Worm (Caenorhabditis elegans) whole organism, late embryonic: ENCODE measurements around the gene fbxa-128.

Experiments
- C08G9.2 ChIP-seq: sonication (generic microtip); optimal IDR thresholded peaks from 2 replicates; lab custom pipeline; 2016; ENCODE audit warnings: mild to moderate bottlenecking, missing genetic modification characterization, moderate library complexity, missing compliant biosample characterization
- C38D4.7 ChIP-seq: fragments of 200-800 bp; sonication (Bioruptor generic); optimal IDR thresholded peaks from 2 replicates; lab custom pipeline; 2018; ENCODE audit warnings: mild to moderate bottlenecking, missing genetic modification characterization, moderate library complexity, missing compliant biosample characterization
- K02D7.2 ChIP-seq: sonication (generic microtip); optimal IDR thresholded peaks from 2 replicates; lab custom pipeline; 2017; ENCODE audit warnings: mild to moderate bottlenecking, missing genetic modification characterization, missing compliant biosample characterization
- T23F11.4 ChIP-seq: fragments of 200-800 bp; sonication (Bioruptor generic); optimal IDR thresholded peaks from 2 replicates; lab custom pipeline; 2018; ENCODE audit warnings: mild to moderate bottlenecking, missing genetic modification characterization, missing compliant biosample characterization
- Y22D7AL.16 ChIP-seq: sonication (generic microtip); optimal IDR thresholded peaks from 2 replicates; lab custom pipeline; 2016; ENCODE audit warnings: missing genetic modification characterization, missing compliant biosample characterization
- ahr-1 ChIP-seq: sonication (generic microtip); optimal IDR thresholded peaks from 2 replicates; lab custom pipeline; 2016; ENCODE audit warnings: missing genetic modification characterization, missing compliant biosample characterization
- ama-1 ChIP-seq: fragments of 150-350 bp; optimal IDR thresholded peaks from 2 replicates; lab custom pipeline; 2014
- ceh-14 ChIP-seq: sonication (generic microtip); optimal IDR thresholded peaks from 2 replicates; lab custom pipeline; 2016; ENCODE audit warnings: missing genotype, missing genetic modification characterization, missing compliant biosample characterization
- ceh-18 ChIP-seq: sonication (generic microtip); optimal IDR thresholded peaks from 2 replicates; lab custom pipeline; 2016; ENCODE audit warnings: missing genetic modification characterization, missing compliant biosample characterization
- ceh-19 ChIP-seq: fragments of 200-800 bp; sonication (Bioruptor generic); optimal IDR thresholded peaks from 2 replicates; lab custom pipeline; 2018; ENCODE audit warnings: mild to moderate bottlenecking, missing genetic modification characterization, missing compliant biosample characterization
- ceh-2 ChIP-seq: sonication (generic microtip); optimal IDR thresholded peaks from 2 replicates; lab custom pipeline; 2016; ENCODE audit warnings: missing genotype, missing genetic modification characterization, missing compliant biosample characterization
- ceh-24 ChIP-seq: sonication (generic microtip); optimal IDR thresholded peaks from 2 replicates; lab custom pipeline; 2016; ENCODE audit warnings: mild to moderate bottlenecking, missing genetic modification characterization, missing compliant biosample characterization
- ceh-30 ChIP-seq: fragments of 150-350 bp; optimal IDR thresholded peaks from 2 replicates; lab custom pipeline; 2014; ENCODE audit warnings: missing biosample characterization, missing genetic modification characterization
- ceh-34 ChIP-seq: sonication (generic microtip); optimal IDR thresholded peaks from 2 replicates; lab custom pipeline; 2016; ENCODE audit warnings: mild to moderate bottlenecking, missing genetic modification characterization, missing compliant biosample characterization
- ceh-48 ChIP-seq: sonication (generic microtip); optimal IDR thresholded peaks from 2 replicates; lab custom pipeline; 2016; ENCODE audit warnings: missing genetic modification characterization, inconsistent platforms, missing compliant biosample characterization
- ceh-6 ChIP-seq: fragments of 200-800 bp; sonication (Bioruptor generic); optimal IDR thresholded peaks from 2 replicates; lab custom pipeline; 2018; ENCODE audit warnings: mild to moderate bottlenecking, missing genetic modification characterization, missing compliant biosample characterization
- ceh-9 ChIP-seq: sonication (generic microtip); optimal IDR thresholded peaks from 2 replicates; lab custom pipeline; 2016; ENCODE audit warnings: mild to moderate bottlenecking, missing genetic modification characterization, inconsistent platforms, missing compliant biosample characterization
- che-1 ChIP-seq: sonication (generic microtip); optimal IDR thresholded peaks from 2 replicates; lab custom pipeline; 2016; ENCODE audit warnings: mild to moderate bottlenecking, missing genetic modification characterization, missing compliant biosample characterization
- dmd-4 ChIP-seq: sonication (generic microtip); optimal IDR thresholded peaks from 2 replicates; lab custom pipeline; 2016; ENCODE audit warnings: borderline replicate concordance, missing genetic modification characterization, missing compliant biosample characterization
- elt-2 ChIP-seq: sonication (generic microtip); optimal IDR thresholded peaks from 2 replicates; lab custom pipeline; 2016; ENCODE audit warnings: missing genetic modification reagents, missing genetic modification characterization, missing compliant biosample characterization
- elt-4 ChIP-seq: sonication (generic microtip); optimal IDR thresholded peaks from 2 replicates; lab custom pipeline; 2016; ENCODE audit warnings: missing genetic modification characterization, missing compliant biosample characterization
- eyg-1 ChIP-seq: sonication (generic microtip); optimal IDR thresholded peaks from 2 replicates; lab custom pipeline; 2016; ENCODE audit warnings: missing genotype, missing genetic modification characterization, missing compliant biosample characterization
- fkh-6 ChIP-seq: sonication (generic microtip); optimal IDR thresholded peaks from 2 replicates; lab custom pipeline; 2016; ENCODE audit warnings: missing genetic modification characterization, missing compliant biosample characterization
- gmeb-2 ChIP-seq: sonication (generic microtip); optimal IDR thresholded peaks from 2 replicates; lab custom pipeline; 2016; ENCODE audit warnings: missing genetic modification characterization, inconsistent platforms, missing compliant biosample characterization
- hlh-13 ChIP-seq: fragments of 200-800 bp; sonication (Bioruptor generic); optimal IDR thresholded peaks from 2 replicates; lab custom pipeline; 2018; ENCODE audit warnings: mild to moderate bottlenecking, missing genetic modification characterization, missing compliant biosample characterization
- hlh-15 ChIP-seq: sonication (generic microtip); optimal IDR thresholded peaks from 2 replicates; lab custom pipeline; 2016; ENCODE audit warnings: missing genetic modification characterization, missing compliant biosample characterization
- hlh-6 ChIP-seq: sonication (generic microtip); optimal IDR thresholded peaks from 2 replicates; lab custom pipeline; 2016; ENCODE audit warnings: missing genotype, missing genetic modification characterization, missing compliant biosample characterization
- hlh-8 ChIP-seq: sonication (generic microtip); optimal IDR thresholded peaks from 2 replicates; lab custom pipeline; 2016; ENCODE audit warnings: missing genotype, missing genetic modification characterization, missing compliant biosample characterization
- lim-6 ChIP-seq: sonication (generic microtip); optimal IDR thresholded peaks from 2 replicates; lab custom pipeline; 2016; ENCODE audit warnings: missing genetic modification characterization, missing compliant biosample characterization
- lin-11 ChIP-seq: fragments of 200-800 bp; sonication (Bioruptor generic); optimal IDR thresholded peaks from 2 replicates; lab custom pipeline; 2018; ENCODE audit warnings: mild to moderate bottlenecking, missing genetic modification characterization, missing compliant biosample characterization
- madf-2 ChIP-seq: sonication (generic microtip); optimal IDR thresholded peaks from 2 replicates; lab custom pipeline; 2017; ENCODE audit warnings: missing genetic modification characterization, missing compliant biosample characterization
- mec-3 ChIP-seq: sonication (generic microtip); optimal IDR thresholded peaks from 2 replicates; lab custom pipeline; 2016; ENCODE audit warnings: borderline replicate concordance, missing genetic modification characterization, missing compliant biosample characterization
- nhr-11 ChIP-seq: fragments of 150-350 bp; optimal IDR thresholded peaks from 2 replicates; lab custom pipeline; 2014; ENCODE audit warnings: missing biosample characterization, missing genetic modification characterization
- npax-4 ChIP-seq: sonication (generic microtip); optimal IDR thresholded peaks from 2 replicates; lab custom pipeline; 2016; ENCODE audit warnings: missing genetic modification characterization, missing compliant biosample characterization
- odd-2 ChIP-seq: sonication (generic microtip); optimal IDR thresholded peaks from 2 replicates; lab custom pipeline; 2017; ENCODE audit warnings: antibody characterized with exemption, mild to moderate bottlenecking, missing genetic modification characterization, missing compliant biosample characterization
- pag-3 ChIP-seq: sonication (generic microtip); optimal IDR thresholded peaks from 2 replicates; lab custom pipeline; 2016; ENCODE audit warnings: missing compliant biosample characterization, missing genetic modification characterization, borderline replicate concordance
- pax-1 ChIP-seq: fragments of 150-350 bp; optimal IDR thresholded peaks from 2 replicates; lab custom pipeline; 2014; ENCODE audit warnings: missing biosample characterization, missing genetic modification characterization
- pha-2 ChIP-seq: sonication (generic microtip); optimal IDR thresholded peaks from 2 replicates; lab custom pipeline; 2017; ENCODE audit warnings: mild to moderate bottlenecking, missing genetic modification characterization, missing compliant biosample characterization
- pha-4 ChIP-seq: fragments of 150-350 bp; optimal IDR thresholded peaks from 2 replicates; lab custom pipeline; 2018; ENCODE audit warnings: missing biosample characterization, missing genetic modification reagents, missing genetic modification characterization
- pros-1 ChIP-seq: fragments of 150-350 bp; optimal IDR thresholded peaks from 2 replicates; lab custom pipeline; 2014; ENCODE audit warnings: missing biosample characterization, missing genetic modification reagents, missing genetic modification characterization
- ref-2 ChIP-seq: sonication (generic microtip); optimal IDR thresholded peaks from 2 replicates; lab custom pipeline; 2016; ENCODE audit warnings: missing genetic modification characterization, missing compliant biosample characterization
- rnt-1 ChIP-seq: sonication (generic microtip); optimal IDR thresholded peaks from 2 replicates; lab custom pipeline; 2016; ENCODE audit warnings: missing genetic modification characterization, missing compliant biosample characterization
- sdc-2 ChIP-seq: sonication (generic microtip); optimal IDR thresholded peaks from 2 replicates; lab custom pipeline; 2016; ENCODE audit warnings: missing genotype, missing genetic modification characterization, missing compliant biosample characterization
- sox-4 ChIP-seq: sonication (generic microtip); optimal IDR thresholded peaks from 2 replicates; lab custom pipeline; 2017; ENCODE audit warnings: mild to moderate bottlenecking, missing genetic modification characterization, inconsistent platforms, missing compliant biosample characterization
- syd-9 ChIP-seq: sonication (generic microtip); optimal IDR thresholded peaks from 2 replicates; lab custom pipeline; 2016; ENCODE audit warnings: mild to moderate bottlenecking, missing genetic modification characterization, moderate library complexity, missing compliant biosample characterization
- tbx-2 ChIP-seq: sonication (generic microtip); optimal IDR thresholded peaks from 2 replicates; lab custom pipeline; 2016; ENCODE audit warnings: missing genetic modification characterization, missing compliant biosample characterization
- tbx-7 ChIP-seq: sonication (generic microtip); optimal IDR thresholded peaks from 2 replicates; lab custom pipeline; 2016; ENCODE audit warnings: missing genotype, missing genetic modification characterization, missing compliant biosample characterization
- unc-3 ChIP-seq, 2 experiments: fragments of 200-800 bp in 1 of 2; sonication (Bioruptor generic) in 1 of 2; sonication (generic microtip) in 1 of 2; conservative IDR thresholded peaks in 1 of 2; optimal IDR thresholded peaks in 1 of 2; 2 replicates each; pipeline versions ENCODE4 v1.3.6 to Lab custom; 2016 to 2022; ENCODE audit warnings: missing compliant biosample characterization in 2 of 2, missing genetic modification characterization in 2 of 2, missing genetic modification reagents in 1 of 2
- unc-55 ChIP-seq: sonication (generic microtip); optimal IDR thresholded peaks from 2 replicates; lab custom pipeline; 2017; ENCODE audit warnings: missing biosample characterization, missing genetic modification reagents, missing genetic modification characterization
- unc-86 ChIP-seq: sonication (generic microtip); optimal IDR thresholded peaks from 2 replicates; lab custom pipeline; 2016; ENCODE audit warnings: missing genetic modification characterization, missing compliant biosample characterization
- zip-5 ChIP-seq: sonication (generic microtip); optimal IDR thresholded peaks from 2 replicates; lab custom pipeline; 2016; ENCODE audit warnings: missing genetic modification characterization, missing compliant biosample characterization
- ztf-16 ChIP-seq: sonication (generic microtip); optimal IDR thresholded peaks from 2 replicates; lab custom pipeline; 2017; ENCODE audit warnings: missing genetic modification characterization, missing compliant biosample characterization

Gene fbxa-128

ce11 chrIII:11119176-11119853 is 19.6 kb downstream of the fbxa-128 start, which contains the start of the genes sup-35 and Y48A6C.4:
Gene sup-35, minus strand, starts transcription at chrIII:11119226.
Gene Y48A6C.4, plus strand, starts transcription at chrIII:11119803.
- peak; percentile 55 for TF ChIP-seq C38D4.7 (GFP tag; lab: Kevin White, UChicago)
- peak; percentile 28 for TF ChIP-seq hlh-6 (tag; lab: Kevin White, UChicago)
- no peak for TF ChIP-seq hlh-13 (GFP tag; lab: Kevin White, UChicago)
- no peak for TF ChIP-seq odd-2 (tag; lab: Kevin White, UChicago)
- TF ChIP-seq lim-6 (tag; lab: Kevin White, UChicago), result peak; percentile 95
- TF ChIP-seq ceh-48 (tag; lab: Kevin White, UChicago), result peak; percentile 14
- TF ChIP-seq rnt-1 (tag; lab: Kevin White, UChicago), result peak; percentile 84
- peak; percentile 79 for TF ChIP-seq eyg-1 (tag; lab: Kevin White, UChicago)
- peak; percentile 26 for TF ChIP-seq che-1 (tag; lab: Kevin White, UChicago)
- peak; percentile 95 for TF ChIP-seq elt-2 (tag; lab: Kevin White, UChicago)
- peak; percentile 74 for TF ChIP-seq ceh-18 (tag; lab: Kevin White, UChicago)
- TF ChIP-seq T23F11.4 (GFP tag; lab: Kevin White, UChicago), result no peak
- TF ChIP-seq ahr-1 (tag; lab: Kevin White, UChicago), result peak; percentile 96
- no peak for TF ChIP-seq gmeb-2 (tag; lab: Kevin White, UChicago)
- TF ChIP-seq ztf-16 (tag; lab: Kevin White, UChicago), result peak; percentile 70
- peak; percentile 88 for TF ChIP-seq mec-3 (tag; lab: Kevin White, UChicago)
- TF ChIP-seq fkh-6 (tag; lab: Kevin White, UChicago), result peak; percentile 74
- TF ChIP-seq Y22D7AL.16 (tag; lab: Kevin White, UChicago), result no peak
- TF ChIP-seq syd-9 (tag; lab: Kevin White, UChicago), result peak; percentile 30
- TF ChIP-seq tbx-2 (tag; lab: Kevin White, UChicago), result peak; percentile 98
- no peak for TF ChIP-seq unc-3 (GFP tag; conservative IDR thresholded peaks at IDR 0.05; lab: Robert Waterston, UW)
- TF ChIP-seq unc-3 (tag; optimal IDR thresholded peaks at IDR 0.05; lab: Kevin White, UChicago), result peak; percentile 71
- peak; percentile 11 for TF ChIP-seq unc-55 (GFP tag; lab: Kevin White, UChicago)
- TF ChIP-seq ceh-9 (tag; lab: Kevin White, UChicago), result no peak
- peak; percentile 83 for TF ChIP-seq unc-86 (tag; lab: Kevin White, UChicago)
- TF ChIP-seq tbx-7, result peak; percentile 98
- TF ChIP-seq K02D7.2 (tag; lab: Kevin White, UChicago), result peak; percentile 47
- TF ChIP-seq ceh-14 (tag; lab: Kevin White, UChicago), result peak; percentile 96
- TF ChIP-seq ceh-19 (GFP tag; lab: Kevin White, UChicago), result peak; percentile 58
- TF ChIP-seq C08G9.2, result peak; percentile 95
- TF ChIP-seq pag-3, result peak; percentile 81
- peak; percentile 95 for TF ChIP-seq hlh-8 (tag; lab: Kevin White, UChicago)
- TF ChIP-seq zip-5 (tag; lab: Kevin White, UChicago), result peak; percentile 97
- no peak for TF ChIP-seq nhr-11 (tag; lab: Kevin White, UChicago)
- TF ChIP-seq dmd-4 (tag; lab: Kevin White, UChicago), result peak; percentile 40
- peak; percentile 60 for TF ChIP-seq npax-4
- TF ChIP-seq pros-1 (tag; lab: Kevin White, UChicago), result no peak
- peak; percentile 19 for TF ChIP-seq sdc-2 (tag; lab: Kevin White, UChicago)
- peak; percentile 98 for TF ChIP-seq ceh-2
- peak; percentile 43 for TF ChIP-seq pax-1 (tag; lab: Kevin White, UChicago)
- TF ChIP-seq elt-4 (tag; lab: Kevin White, UChicago), result no peak
- TF ChIP-seq hlh-15 (tag; lab: Kevin White, UChicago), result peak; percentile 82
- peak; percentile 97 for TF ChIP-seq ref-2 (tag; lab: Kevin White, UChicago)
- TF ChIP-seq ceh-24 (tag; lab: Kevin White, UChicago), result no peak
- TF ChIP-seq lin-11 (tag; lab: Kevin White, UChicago), result no peak
- peak; percentile 72 for TF ChIP-seq pha-2 (tag; lab: Kevin White, UChicago)
- no peak for TF ChIP-seq pha-4 (tag; lab: Kevin White, UChicago)
- peak; percentile 85 for TF ChIP-seq ceh-34 (tag; lab: Kevin White, UChicago)
- no peak for TF ChIP-seq ceh-30 (tag; lab: Kevin White, UChicago)
- no peak for TF ChIP-seq ceh-6 (GFP tag; lab: Kevin White, UChicago)
- no peak for TF ChIP-seq ama-1
- peak; percentile 13 for TF ChIP-seq madf-2 (tag; lab: Kevin White, UChicago)
- no peak for TF ChIP-seq sox-4 (tag; lab: Kevin White, UChicago)
